Worm (Caenorhabditis elegans) whole organism, L2 larva: ENCODE measurements around the gene hmit-1.3.

Experiments used
- F13H6.1 ChIP-seq: sonication (generic microtip); optimal IDR thresholded peaks from 2 replicates; lab custom pipeline; 2016; ENCODE audit warnings: missing genetic modification characterization, missing compliant biosample characterization
- ama-1 ChIP-seq: fragments of 150-350 bp; optimal IDR thresholded peaks from 2 replicates; lab custom pipeline; 2018; ENCODE audit warnings: inconsistent platforms
- egl-27 ChIP-seq: sonication (generic microtip); optimal IDR thresholded peaks from 3 replicates; lab custom pipeline; 2017; ENCODE audit warnings: missing biosample characterization, missing genetic modification reagents, missing genetic modification characterization
- fos-1 ChIP-seq: fragments of 150-350 bp; optimal IDR thresholded peaks from 2 replicates; lab custom pipeline; 2014; ENCODE audit warnings: missing biosample characterization, missing genetic modification characterization
- mab-5 ChIP-seq: fragments of 150-350 bp; optimal IDR thresholded peaks from 2 replicates; lab custom pipeline; 2014; ENCODE audit warnings: missing biosample characterization, missing genetic modification characterization
- unc-62 ChIP-seq: fragments of 150-350 bp; optimal IDR thresholded peaks from 2 replicates; lab custom pipeline; 2014; ENCODE audit warnings: missing biosample characterization, missing genetic modification reagents, missing genetic modification characterization

DNA sequence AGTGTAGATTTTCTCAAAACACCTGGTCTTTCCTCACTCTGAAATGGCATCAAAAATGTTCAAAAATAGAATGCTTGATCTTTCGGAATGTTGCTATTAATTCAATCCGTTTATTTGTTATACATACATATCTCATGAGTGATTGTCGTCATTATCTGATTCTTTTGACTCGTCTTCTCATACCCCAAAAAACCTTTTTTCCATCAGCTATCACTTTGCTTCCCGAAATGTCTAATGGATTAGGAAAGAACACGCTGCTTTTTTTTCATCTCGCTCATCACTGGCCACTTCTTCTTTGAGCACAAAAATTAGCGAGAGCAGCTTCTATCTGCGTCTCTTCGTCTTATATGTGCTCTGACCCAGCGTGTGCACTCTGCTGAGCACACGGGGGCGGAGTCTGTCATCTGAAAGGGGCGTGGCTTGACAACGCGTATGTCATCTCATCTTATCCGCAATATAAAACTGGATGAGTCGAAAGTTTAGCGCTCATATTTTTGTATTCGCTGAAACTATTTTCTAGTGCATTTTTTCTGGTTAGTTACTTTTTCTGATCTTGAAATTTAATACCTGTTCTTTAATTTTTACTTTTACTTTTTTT is 45.5 kb upstream of the hmit-1.3 start:
- TF ChIP-seq mab-5 (tag; lab: Kevin White, UChicago), result no peak
- no peak for TF ChIP-seq F13H6.1 (tag; lab: Kevin White, UChicago)
- no peak for TF ChIP-seq ama-1 (lab: Kevin White, UChicago)
- no peak for TF ChIP-seq fos-1
- no peak for TF ChIP-seq unc-62 (GFP tag; lab: Kevin White, UChicago)
- TF ChIP-seq egl-27, result no peak
